Fruit fly (Drosophila melanogaster) whole organism, embryonic: ENCODE data around the gene CG3448.

Source experiments
- CG6689 ChIP-seq: fragments of 200-800 bp; sonication (Bioruptor generic); IDR thresholded peaks from 2 replicates; pipeline ENCODE4 v1.3.6; 2022; ENCODE audit warnings: missing biosample characterization, missing genetic modification characterization
- Chrac-16 ChIP-seq: fragments of 200-800 bp; sonication (Bioruptor generic); optimal IDR thresholded peaks from 3 replicates; lab custom pipeline; 2016; ENCODE audit warnings: missing biosample characterization, missing genetic modification characterization
- psq ChIP-seq: fragments of 200-800 bp; sonication (Bioruptor generic); optimal IDR thresholded peaks from 2 replicates; lab custom pipeline; 2017; ENCODE audit warnings: missing biosample characterization, missing genetic modification characterization
- stc ChIP-seq: fragments of 200-800 bp; sonication (Bioruptor generic); IDR thresholded peaks from 2 replicates; pipeline ENCODE4 v1.3.6; 2022; ENCODE audit warnings: missing biosample characterization, missing genetic modification characterization

DNA sequence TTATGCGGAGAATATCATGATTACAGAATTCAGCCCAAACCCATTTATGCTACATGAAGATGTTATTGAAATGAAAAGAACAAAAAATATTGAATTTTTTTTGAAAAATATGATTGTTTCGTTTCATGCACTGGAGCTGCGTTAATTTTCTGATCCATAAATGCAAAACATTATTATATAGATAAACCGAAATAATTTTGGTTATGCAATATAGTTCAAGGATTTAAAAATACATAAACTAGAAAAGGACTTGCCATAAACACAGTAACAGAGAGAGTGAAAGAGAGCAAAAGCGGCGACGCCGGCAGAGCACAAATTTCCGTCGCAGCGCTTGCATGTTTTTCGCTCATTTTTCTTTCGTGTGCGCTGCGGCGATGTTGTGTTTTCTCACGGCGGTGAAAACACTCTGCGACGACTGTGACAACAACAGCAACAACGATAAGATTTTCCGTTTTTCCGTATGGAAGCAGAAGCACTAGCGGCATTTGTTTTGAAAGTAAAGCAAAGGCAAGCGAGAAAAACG is 10.9 kb upstream of the CG3448 start:
- TF ChIP-seq Chrac-16 (GFP tag; lab: Kevin White, UChicago) (peak; percentile 65), psq (GFP tag; lab: Kevin White, UChicago) (peak; percentile 44), CG6689 (GFP tag; lab: Robert Waterston, UW) (peak; percentile 82), stc (GFP tag; lab: Robert Waterston, UW) (peak; percentile 82)
